Worm (Caenorhabditis elegans): ENCODE results near the gene str-46.

The str-46 gene

ce11 chrV:2929753-2930152 lies 30.0 kb upstream of the str-46 start, which contains the start of gene C31B8.16:
Gene C31B8.16, plus strand, starts transcription at chrV:2930053.
- TF ChIP-seq sea-1 (GFP tag; conservative IDR thresholded peaks at IDR 0.05) (no peak), scrt-1 (GFP tag; IDR thresholded peaks at IDR 0.05) (no peak), ets-7 (tag; optimal IDR thresholded peaks at IDR 0.05) (no peak), B0310.2 (tag; optimal IDR thresholded peaks at IDR 0.05) (no peak), tbx-37 (GFP tag; conservative IDR thresholded peaks at IDR 0.05) (no peak), aly-1 (tag; optimal IDR thresholded peaks at IDR 0.05) (no peak), pes-1 (GFP tag; IDR thresholded peaks at IDR 0.05) (no peak), ceh-36 (tag; optimal IDR thresholded peaks at IDR 0.05) (no peak)

- TF ChIP-seq B0310.2 (tag; optimal IDR thresholded peaks at IDR 0.05) = no peak
- no peak for TF ChIP-seq tra-4 (tag; optimal IDR thresholded peaks at IDR 0.05)
- TF ChIP-seq flt-1 (GFP tag; IDR thresholded peaks at IDR 0.05) = no peak
- no peak for TF ChIP-seq pes-1 (GFP tag; IDR thresholded peaks at IDR 0.05)
- no peak for TF ChIP-seq ets-7 (tag; optimal IDR thresholded peaks at IDR 0.05)
- no peak for TF ChIP-seq scrt-1 (GFP tag; IDR thresholded peaks at IDR 0.05)
- no peak for TF ChIP-seq ceh-36 (tag; optimal IDR thresholded peaks at IDR 0.05)
- TF ChIP-seq ama-1 (optimal IDR thresholded peaks at IDR 0.05) = no peak
- TF ChIP-seq tbx-11 (GFP tag; IDR thresholded peaks at IDR 0.05) = no peak
- TF ChIP-seq hnd-1 (tag; optimal IDR thresholded peaks at IDR 0.05) = no peak
- no peak for TF ChIP-seq hmbx-1 (tag; optimal IDR thresholded peaks at IDR 0.05)
- TF ChIP-seq F13C5.2 (tag; optimal IDR thresholded peaks at IDR 0.05) = no peak
Observed at ce11 chrV:2927553-2927952, 27.8 kb upstream of the str-46 start, which contains the start of gene C31B8.12. Gene C31B8.12, minus strand, starts transcription at chrV:2927653.

- no peak for TF ChIP-seq F13C5.2 (tag; optimal IDR thresholded peaks at IDR 0.05)
- no peak for TF ChIP-seq scrt-1 (GFP tag; IDR thresholded peaks at IDR 0.05)
- TF ChIP-seq tra-4 (tag; optimal IDR thresholded peaks at IDR 0.05) = no peak
- no peak for TF ChIP-seq pes-1 (GFP tag; IDR thresholded peaks at IDR 0.05)
- no peak for TF ChIP-seq sea-1 (GFP tag; conservative IDR thresholded peaks at IDR 0.05)
- TF ChIP-seq tbx-37 (GFP tag; conservative IDR thresholded peaks at IDR 0.05) = no peak
- no peak for TF ChIP-seq flt-1 (GFP tag; IDR thresholded peaks at IDR 0.05)
- no peak for TF ChIP-seq tbx-11 (GFP tag; IDR thresholded peaks at IDR 0.05)
- no peak for TF ChIP-seq ceh-13 (GFP tag; optimal IDR thresholded peaks at IDR 0.05)
- no peak for TF ChIP-seq hmbx-1 (tag; optimal IDR thresholded peaks at IDR 0.05)
- no peak for TF ChIP-seq hnd-1 (tag; optimal IDR thresholded peaks at IDR 0.05)
Observed at ce11 chrV:2922594-2922993, 22.8 kb upstream of the str-46 start, which contains the start of gene srh-38. Gene srh-38, minus strand, starts transcription at chrV:2922694.

- TF ChIP-seq F13C5.2 (tag; optimal IDR thresholded peaks at IDR 0.05) = no peak
- no peak for TF ChIP-seq flt-1 (GFP tag; IDR thresholded peaks at IDR 0.05)
- TF ChIP-seq hmg-4 (GFP tag; optimal IDR thresholded peaks at IDR 0.05) = no peak
- TF ChIP-seq ceh-36 (tag; optimal IDR thresholded peaks at IDR 0.05) = no peak
- no peak for TF ChIP-seq tbx-11 (GFP tag; IDR thresholded peaks at IDR 0.05)
- no peak for TF ChIP-seq hmbx-1 (tag; optimal IDR thresholded peaks at IDR 0.05)
- TF ChIP-seq hnd-1 (tag; optimal IDR thresholded peaks at IDR 0.05) = no peak
- TF ChIP-seq ets-7 (tag; optimal IDR thresholded peaks at IDR 0.05) = no peak
- TF ChIP-seq pes-1 (GFP tag; IDR thresholded peaks at IDR 0.05) = no peak
- no peak for TF ChIP-seq scrt-1 (GFP tag; IDR thresholded peaks at IDR 0.05)
- TF ChIP-seq ama-1 (optimal IDR thresholded peaks at IDR 0.05) = no peak
- no peak for TF ChIP-seq sea-1 (GFP tag; conservative IDR thresholded peaks at IDR 0.05)
- no peak for TF ChIP-seq tra-4 (tag; optimal IDR thresholded peaks at IDR 0.05)
- no peak for TF ChIP-seq tbx-37 (GFP tag; conservative IDR thresholded peaks at IDR 0.05)
- TF ChIP-seq B0310.2 (tag; optimal IDR thresholded peaks at IDR 0.05) = no peak
- TF ChIP-seq ceh-13 (GFP tag; optimal IDR thresholded peaks at IDR 0.05) = no peak
- no peak for TF ChIP-seq aly-1 (tag; optimal IDR thresholded peaks at IDR 0.05)
Observed at ce11 chrV:2920125-2920524, 20.4 kb upstream of the str-46 start.

ce11 chrV:2913948-2914347 lies 14.2 kb upstream of the str-46 start, which contains the start of gene srh-146:
Gene srh-146, plus strand, starts transcription at chrV:2914248.
- TF ChIP-seq hmbx-1 (tag; optimal IDR thresholded peaks at IDR 0.05) (no peak), sea-1 (GFP tag; conservative IDR thresholded peaks at IDR 0.05) (no peak)

- TF ChIP-seq ceh-36 (tag; optimal IDR thresholded peaks at IDR 0.05) = no peak
- no peak for TF ChIP-seq flt-1 (GFP tag; IDR thresholded peaks at IDR 0.05)
- TF ChIP-seq aly-1 (tag; optimal IDR thresholded peaks at IDR 0.05) = no peak
- TF ChIP-seq hmbx-1 (tag; optimal IDR thresholded peaks at IDR 0.05) = no peak
- no peak for TF ChIP-seq ets-7 (tag; optimal IDR thresholded peaks at IDR 0.05)
- no peak for TF ChIP-seq ceh-13 (GFP tag; optimal IDR thresholded peaks at IDR 0.05)
- TF ChIP-seq pes-1 (GFP tag; IDR thresholded peaks at IDR 0.05) = no peak
- TF ChIP-seq tbx-11 (GFP tag; IDR thresholded peaks at IDR 0.05) = no peak
- TF ChIP-seq hnd-1 (tag; optimal IDR thresholded peaks at IDR 0.05) = no peak
- TF ChIP-seq scrt-1 (GFP tag; IDR thresholded peaks at IDR 0.05) = no peak
- no peak for TF ChIP-seq tra-4 (tag; optimal IDR thresholded peaks at IDR 0.05)
- no peak for TF ChIP-seq ama-1 (optimal IDR thresholded peaks at IDR 0.05)
- TF ChIP-seq sea-1 (GFP tag; conservative IDR thresholded peaks at IDR 0.05) = no peak
- TF ChIP-seq B0310.2 (tag; optimal IDR thresholded peaks at IDR 0.05) = no peak
Observed at ce11 chrV:2912901-2913300, 13.1 kb upstream of the str-46 start, which contains the start of gene C31B8.9. Gene C31B8.9, minus strand, starts transcription at chrV:2913001.

ce11 chrV:2909525-2909924 lies 9.8 kb upstream of the str-46 start, which contains the start of gene zmp-3:
Gene zmp-3, minus strand, starts transcription at chrV:2909625.
- TF ChIP-seq scrt-1 (GFP tag; IDR thresholded peaks at IDR 0.05) (no peak), pes-1 (GFP tag; IDR thresholded peaks at IDR 0.05) (no peak), ama-1 (optimal IDR thresholded peaks at IDR 0.05) (no peak), F13C5.2 (tag; optimal IDR thresholded peaks at IDR 0.05) (no peak), ceh-13 (GFP tag; optimal IDR thresholded peaks at IDR 0.05) (no peak), hmbx-1 (tag; optimal IDR thresholded peaks at IDR 0.05) (no peak), hmg-4 (GFP tag; optimal IDR thresholded peaks at IDR 0.05) (no peak), B0310.2 (tag; optimal IDR thresholded peaks at IDR 0.05) (no peak), tbx-11 (GFP tag; IDR thresholded peaks at IDR 0.05) (no peak), hnd-1 (tag; optimal IDR thresholded peaks at IDR 0.05) (no peak), tbx-37 (GFP tag; conservative IDR thresholded peaks at IDR 0.05) (no peak)

ce11 chrV:2903227-2903626 lies 3.5 kb upstream of the str-46 start, which contains the start of gene C31B8.7:
Gene C31B8.7, minus strand, starts transcription at chrV:2903327.
- TF ChIP-seq flt-1 (GFP tag; IDR thresholded peaks at IDR 0.05) (no peak), hmbx-1 (tag; optimal IDR thresholded peaks at IDR 0.05) (no peak), ets-7 (tag; optimal IDR thresholded peaks at IDR 0.05) (no peak), ceh-13 (GFP tag; optimal IDR thresholded peaks at IDR 0.05) (no peak), pes-1 (GFP tag; IDR thresholded peaks at IDR 0.05) (no peak), F13C5.2 (tag; optimal IDR thresholded peaks at IDR 0.05) (no peak), hmg-4 (GFP tag; optimal IDR thresholded peaks at IDR 0.05) (no peak), tbx-11 (GFP tag; IDR thresholded peaks at IDR 0.05) (no peak), aly-1 (tag; optimal IDR thresholded peaks at IDR 0.05) (no peak), ama-1 (optimal IDR thresholded peaks at IDR 0.05) (no peak), sea-1 (GFP tag; conservative IDR thresholded peaks at IDR 0.05) (no peak), scrt-1 (GFP tag; IDR thresholded peaks at IDR 0.05) (no peak), hnd-1 (tag; optimal IDR thresholded peaks at IDR 0.05) (no peak), ceh-36 (tag; optimal IDR thresholded peaks at IDR 0.05) (no peak), B0310.2 (tag; optimal IDR thresholded peaks at IDR 0.05) (no peak)

Measured in whole organism, early embryonic.